Fruit fly (Drosophila melanogaster) S2 (cell line): ENCODE data around the gene futsch.
A peak's percentile ranks its signal among the peaks of the same experiment; 100 is the strongest.

Experiments used
- CG8478 ChIP-seq: fragments of >200 bp; optimal IDR thresholded peaks from 2 replicates; lab custom pipeline; 2018
- CTCF ChIP-seq, 2 experiments: fragments of >200 bp; optimal IDR thresholded peaks; 2 replicates each; lab custom pipeline; 2018

futsch gene

dm6 chrX:1397649-1398454, 11.0 kb upstream of the futsch start:
- no peak for TF ChIP-seq CG8478
- no peak for TF ChIP-seq CTCF (optimal IDR thresholded peaks at IDR 0.05; lab: Kevin White, UChicago)

- TF ChIP-seq CTCF (optimal IDR thresholded peaks at IDR 0.05; lab: Kevin White, UChicago) (no peak), CG8478 (no peak)
Observed at dm6 chrX:1398455-1399055, 10.3 kb upstream of the futsch start.

- peak; percentile 65 for TF ChIP-seq CG8478
- TF ChIP-seq CTCF (optimal IDR thresholded peaks at IDR 0.05; lab: Kevin White, UChicago), result peak; percentile 56
Observed at dm6 chrX:1399056-1400003, 9.5 kb upstream of the futsch start.

- TF ChIP-seq CG8478 (no peak), CTCF (optimal IDR thresholded peaks at IDR 0.05; lab: Kevin White, UChicago) (peak; percentile 58 to 66)
Observed at dm6 chrX:1405012-1405411, 3.9 kb upstream of the futsch start.

- no peak for TF ChIP-seq CTCF (optimal IDR thresholded peaks at IDR 0.05; lab: Kevin White, UChicago)
- TF ChIP-seq CG8478, result no peak
Observed at dm6 chrX:1405779-1406178, 3.1 kb upstream of the futsch start.

- no peak for TF ChIP-seq CG8478
- TF ChIP-seq CTCF (optimal IDR thresholded peaks at IDR 0.05; lab: Kevin White, UChicago), result no peak
Observed at dm6 chrX:1407683-1408082, 1.2 kb upstream of the futsch start.

- TF ChIP-seq CTCF (optimal IDR thresholded peaks at IDR 0.05; lab: Kevin White, UChicago) (no peak), CG8478 (no peak)
Observed at dm6 chrX:1410312-1410711, 1.4 kb downstream of the futsch start.

dm6 chrX:1411225-1411932, 2.5 kb downstream of the futsch start:
- no peak for TF ChIP-seq CTCF (optimal IDR thresholded peaks at IDR 0.05; lab: Kevin White, UChicago)
- no peak for TF ChIP-seq CG8478

dm6 chrX:1414269-1414668, 5.4 kb downstream of the futsch start:
- no peak for TF ChIP-seq CG8478
- no peak for TF ChIP-seq CTCF (optimal IDR thresholded peaks at IDR 0.05; lab: Kevin White, UChicago)

- TF ChIP-seq CTCF (optimal IDR thresholded peaks at IDR 0.05; lab: Kevin White, UChicago) (no peak), CG8478 (no peak)
Observed at dm6 chrX:1452130-1452529, 43.3 kb downstream of the futsch start, which contains the start of gene Gr2a. TSS of gene Gr2a (plus strand) at chrX:1452430.

dm6 chrX:1454837-1455236, 46.0 kb downstream of the futsch start:
- TF ChIP-seq CTCF (optimal IDR thresholded peaks at IDR 0.05; lab: Kevin White, UChicago) (no peak), CG8478 (no peak)

- no peak for TF ChIP-seq CG8478
- no peak for TF ChIP-seq CTCF (optimal IDR thresholded peaks at IDR 0.05; lab: Kevin White, UChicago)
Observed at dm6 chrX:1456954-1457353, 48.1 kb downstream of the futsch start, which contains the start of gene CG14785. TSS of gene CG14785 (minus strand) at chrX:1457054.

dm6 chrX:1460278-1460872, 51.5 kb downstream of the futsch start, which contains the start of gene Lrpprc2:
TSS of gene Lrpprc2 (minus strand) at chrX:1460617.
- TF ChIP-seq CTCF (optimal IDR thresholded peaks at IDR 0.05; lab: Kevin White, UChicago) (no peak), CG8478 (no peak)

- TF ChIP-seq CTCF (optimal IDR thresholded peaks at IDR 0.05; lab: Kevin White, UChicago) (no peak), CG8478 (no peak)
Observed at dm6 chrX:1461544-1461943, 52.7 kb downstream of the futsch start, which contains the start of gene CG14787. TSS of gene CG14787 (minus strand) at chrX:1461676.
